Worm (Caenorhabditis elegans): ENCODE measurements around the gene C04C3.4.
"Not testable (repeated sequence)": the region's sequence is repeated elsewhere in the genome, so short reads cannot be mapped to it uniquely, and the experiment has no call there.

C04C3.4 gene

DNA sequence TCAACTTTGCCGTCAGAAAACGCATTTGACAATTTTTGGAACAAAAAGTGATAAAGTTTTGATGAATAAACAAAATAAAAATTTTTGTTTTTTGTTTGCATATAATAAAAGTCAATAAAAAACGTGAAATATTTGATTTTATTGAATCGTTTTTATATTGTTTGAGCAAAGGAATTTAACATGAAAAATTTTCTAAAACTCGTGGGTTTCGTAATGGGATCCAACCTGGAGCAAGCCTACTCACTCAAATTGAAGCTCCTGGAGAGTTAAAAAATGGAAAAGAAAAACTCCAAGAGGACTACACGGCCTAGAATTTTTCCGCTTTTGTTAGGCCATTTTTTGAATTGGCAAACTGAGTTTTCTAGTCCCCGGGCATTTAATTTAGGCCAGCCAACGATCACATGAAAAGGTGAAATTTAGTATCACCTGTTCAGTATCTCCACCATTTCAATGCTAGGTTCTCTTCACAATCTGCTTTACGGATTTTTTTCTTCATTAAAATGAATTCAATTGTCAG is 34.3 kb downstream of the C04C3.4 start, which contains the start of the genes C04C3.9 and srz-60:
Gene C04C3.9, minus strand, starts transcription at position 101 of the 517 bp plus-strand sequence.
Gene srz-60, plus strand, starts transcription at position 467 of the 517 bp plus-strand sequence.
- TF ChIP-seq dao-5 (tag; optimal IDR thresholded peaks at IDR 0.05) (no peak), him-1 (tag; optimal IDR thresholded peaks at IDR 0.05) (no peak), W03F9.2 (tag; optimal IDR thresholded peaks at IDR 0.05) (no peak)

DNA sequence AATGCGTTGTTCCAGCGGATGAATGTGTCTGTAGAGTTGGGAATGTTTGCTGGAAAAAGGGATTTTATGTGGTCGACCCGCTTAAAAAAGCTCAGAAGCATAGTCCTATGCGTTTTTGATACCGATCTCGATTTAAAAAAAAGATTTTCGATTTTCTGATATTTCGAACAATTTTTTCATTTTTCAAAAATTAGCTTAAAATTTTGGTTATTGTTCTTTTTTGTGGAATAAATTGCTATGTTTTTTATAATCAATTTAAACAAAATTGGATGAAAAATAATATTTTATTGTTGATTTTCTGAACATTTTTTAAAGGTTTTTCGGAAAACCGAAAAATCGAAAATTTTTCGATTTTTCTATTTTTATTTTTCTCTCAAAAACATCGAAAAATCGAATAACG is 39.2 kb downstream of the C04C3.4 start, which contains the start of gene C04C3.7:
Gene C04C3.7, minus strand, starts transcription at position 101 of the 400 bp plus-strand sequence.
- TF ChIP-seq W03F9.2, him-1, dao-5 (tag; optimal IDR thresholded peaks at IDR 0.05): not testable (repeated sequence)

DNA sequence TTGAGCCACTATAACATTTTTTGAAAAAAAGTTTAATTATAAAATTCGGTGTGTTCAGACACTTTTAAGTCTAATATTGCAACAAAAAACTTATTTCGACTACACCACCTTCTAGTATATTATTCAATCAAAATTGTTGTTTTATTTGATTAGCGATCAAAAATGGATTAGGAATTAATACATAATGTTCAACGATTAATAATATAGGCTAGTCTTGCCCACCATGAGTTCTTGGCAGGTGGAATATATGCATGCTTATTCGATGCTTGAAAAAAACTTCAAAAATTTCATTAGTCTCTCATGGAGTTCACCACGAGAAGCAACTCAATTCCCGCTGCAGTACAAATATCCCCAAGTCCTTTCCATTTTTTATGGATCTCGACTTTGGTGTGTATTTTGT is 41.9 kb downstream of the C04C3.4 start, which contains the start of gene srz-32:
Gene srz-32, plus strand, starts transcription at position 301 of the 400 bp plus-strand sequence.
- TF ChIP-seq W03F9.2 (tag; optimal IDR thresholded peaks at IDR 0.05) (no peak), dao-5 (tag; optimal IDR thresholded peaks at IDR 0.05) (no peak), him-1 (tag; optimal IDR thresholded peaks at IDR 0.05) (no peak)

DNA sequence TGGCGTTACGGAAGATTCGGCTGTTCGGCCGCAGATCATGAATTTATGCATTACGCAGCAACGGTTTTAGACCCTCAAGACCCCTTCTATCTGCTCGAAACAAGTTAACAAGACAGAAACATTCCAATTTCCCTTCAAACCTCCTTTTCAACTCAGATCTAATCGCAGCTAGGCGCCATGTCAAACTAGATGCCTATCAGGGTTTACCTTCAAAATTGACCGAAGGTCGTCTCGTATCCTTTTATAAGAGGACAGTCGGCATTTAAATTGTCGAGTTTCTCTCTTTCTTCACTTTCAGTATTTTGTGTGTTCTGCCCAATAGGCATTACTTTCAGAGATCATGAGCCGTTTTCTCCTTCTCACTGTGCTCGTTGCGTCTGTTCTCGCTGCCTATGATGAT is 43.9 kb downstream of the C04C3.4 start, which contains the start of gene grd-13:
Gene grd-13, plus strand, starts transcription at position 291 of the 400 bp plus-strand sequence.
- TF ChIP-seq him-1 (tag; optimal IDR thresholded peaks at IDR 0.05) (no peak), W03F9.2 (tag; optimal IDR thresholded peaks at IDR 0.05) (no peak), dao-5 (tag; optimal IDR thresholded peaks at IDR 0.05) (no peak)

DNA sequence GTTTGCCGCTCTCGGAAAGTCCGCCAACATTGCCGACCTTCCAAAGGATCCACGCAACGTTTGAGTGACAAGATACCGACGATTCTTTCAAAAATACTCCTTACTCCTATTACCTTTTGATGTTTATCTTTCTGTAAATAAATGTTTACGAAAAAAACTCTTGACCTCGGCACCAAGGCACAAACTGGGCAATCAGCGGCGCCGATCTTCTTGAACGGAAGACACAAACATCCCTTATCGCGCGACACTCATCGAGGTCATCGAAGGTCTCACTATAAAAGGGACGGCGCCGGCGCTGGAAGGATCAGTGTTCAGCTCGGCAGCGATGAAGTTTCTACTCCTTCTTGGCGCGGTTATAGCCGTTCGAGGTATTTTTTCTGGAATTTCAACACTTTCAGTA is 45.2 kb downstream of the C04C3.4 start, which contains the start of gene grd-3:
Gene grd-3, plus strand, starts transcription at position 302 of the 400 bp plus-strand sequence.
- no peak for TF ChIP-seq him-1 (tag; optimal IDR thresholded peaks at IDR 0.05)
- no peak for TF ChIP-seq dao-5 (tag; optimal IDR thresholded peaks at IDR 0.05)
- no peak for TF ChIP-seq W03F9.2 (tag; optimal IDR thresholded peaks at IDR 0.05)

DNA sequence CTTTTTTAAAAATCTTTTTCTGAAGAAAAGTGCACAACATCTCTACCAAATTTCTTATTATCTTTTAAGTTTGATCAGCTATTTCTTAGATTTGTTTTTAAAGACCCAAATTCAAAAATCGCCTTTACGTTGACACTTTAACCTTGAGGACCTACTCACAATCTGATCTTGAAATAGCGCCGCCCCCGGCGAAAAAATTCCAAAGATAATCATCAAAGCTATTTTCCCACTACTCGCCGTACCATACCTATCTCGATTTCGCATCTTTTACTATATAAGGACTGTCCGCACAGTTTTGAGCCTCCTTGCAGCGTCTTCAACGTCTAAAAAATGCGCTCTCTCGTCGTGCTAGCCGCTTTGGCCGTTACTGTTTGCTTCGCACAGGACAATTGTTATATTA is 46.7 kb downstream of the C04C3.4 start, which contains the start of gene grd-10:
Gene grd-10, plus strand, starts transcription at position 208 of the 400 bp plus-strand sequence.
- no peak for TF ChIP-seq dao-5 (tag; optimal IDR thresholded peaks at IDR 0.05)
- TF ChIP-seq him-1 (tag; optimal IDR thresholded peaks at IDR 0.05), result no peak
- TF ChIP-seq W03F9.2 (tag; optimal IDR thresholded peaks at IDR 0.05), result no peak

DNA sequence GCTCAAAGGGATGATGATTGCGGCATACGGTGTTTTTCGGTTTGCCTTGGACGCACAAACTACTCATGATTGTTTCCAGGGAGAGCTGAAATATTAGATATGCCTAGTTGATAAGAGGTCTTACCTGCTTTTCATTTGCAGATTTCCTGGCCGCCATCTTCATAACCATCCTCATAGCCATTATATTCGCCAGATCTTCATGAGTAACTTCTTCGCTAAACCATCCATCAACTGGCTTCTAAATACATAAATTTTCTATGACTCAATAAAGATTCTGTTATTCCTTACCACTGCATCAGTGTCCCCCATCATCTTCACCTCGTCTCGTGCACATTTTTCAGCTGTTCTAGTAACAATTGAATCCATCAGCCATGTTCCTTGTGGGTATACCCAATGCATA is 48.3 kb downstream of the C04C3.4 start:
- no peak for TF ChIP-seq W03F9.2 (tag; optimal IDR thresholded peaks at IDR 0.05)
- no peak for TF ChIP-seq him-1 (tag; optimal IDR thresholded peaks at IDR 0.05)
- TF ChIP-seq dao-5 (tag; optimal IDR thresholded peaks at IDR 0.05), result no peak

DNA sequence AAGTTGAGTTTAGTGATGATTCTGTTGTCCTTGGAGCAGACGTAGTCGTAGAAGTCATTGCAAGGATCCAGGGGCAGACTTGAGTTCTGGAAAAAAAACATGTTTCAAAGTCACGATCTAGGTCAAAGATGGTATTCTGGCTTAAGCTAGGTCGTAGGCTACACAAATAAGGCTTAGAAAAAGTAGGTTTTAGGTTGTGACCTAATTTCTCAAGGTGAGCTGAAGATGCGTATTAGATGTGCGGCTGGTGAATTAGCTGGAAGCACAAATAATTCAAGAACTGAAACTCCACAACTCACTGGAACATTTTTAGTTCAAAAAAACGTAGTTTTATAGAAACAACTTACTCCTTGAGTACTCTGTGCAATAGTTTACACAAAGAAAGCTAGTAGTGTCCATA is 49.9 kb downstream of the C04C3.4 start, which contains the start of gene F09D12.2:
Gene F09D12.2, minus strand, starts transcription at position 101 of the 400 bp plus-strand sequence.
- TF ChIP-seq him-1 (tag; optimal IDR thresholded peaks at IDR 0.05) (no peak), dao-5 (tag; optimal IDR thresholded peaks at IDR 0.05) (no peak), W03F9.2 (tag; optimal IDR thresholded peaks at IDR 0.05) (no peak)
